Fruit fly (Drosophila melanogaster) whole organism: ENCODE data around the gene CG3184.

Source experiments
- CG8478 ChIP-seq: fragments of >200 bp; optimal IDR thresholded peaks from 2 replicates; lab custom pipeline; 2018; ENCODE audit warnings: inconsistent platforms
- Dll ChIP-seq: fragments of >200 bp; optimal IDR thresholded peaks from 2 replicates; lab custom pipeline; 2017
- EcR ChIP-seq, 2 experiments: fragments of >200 bp; optimal IDR thresholded peaks; 2 replicates each; lab custom pipeline; 2017; ENCODE audit warnings: missing biosample characterization in 2 of 2, missing genetic modification characterization in 2 of 2, missing genetic modification reagents in 2 of 2
- pan ChIP-seq: fragments of >200 bp; optimal IDR thresholded peaks from 2 replicates; lab custom pipeline; 2017
- psq ChIP-seq: fragments of >200 bp; optimal IDR thresholded peaks from 2 replicates; lab custom pipeline; 2017
- usp ChIP-seq: fragments of >200 bp; optimal IDR thresholded peaks from 2 replicates; lab custom pipeline; 2017; ENCODE audit warnings: missing biosample characterization, missing genetic modification characterization, mixed read lengths

The CG3184 gene

dm6 chrX:6681467-6681866 lies 7.1 kb downstream of the CG3184 start, which contains the start of gene Fum2:
Fum2 (plus strand) TSS chrX:6681767.
- TF ChIP-seq usp (GFP tag; lab: Kevin White, UChicago) (no peak), Dll (lab: Kevin White, UChicago) (no peak), EcR (GFP tag; optimal IDR thresholded peaks at IDR 0.05; lab: Kevin White, UChicago) (no peak), CG8478 (lab: Kevin White, UChicago) (no peak), psq (lab: Kevin White, UChicago) (no peak), pan (lab: Kevin White, UChicago) (no peak)

- TF ChIP-seq EcR (GFP tag; optimal IDR thresholded peaks at IDR 0.05; lab: Kevin White, UChicago) = no peak
- no peak for TF ChIP-seq CG8478 (lab: Kevin White, UChicago)
- TF ChIP-seq pan (lab: Kevin White, UChicago) = no peak
- TF ChIP-seq Dll (lab: Kevin White, UChicago) = peak; percentile 16
These were observed 9.1 kb downstream of the CG3184 start for dm6 chrX:6679502-6679810.

- TF ChIP-seq pan (lab: Kevin White, UChicago) (no peak), usp (GFP tag; lab: Kevin White, UChicago) (no peak), EcR (GFP tag; optimal IDR thresholded peaks at IDR 0.05; lab: Kevin White, UChicago) (no peak), CG8478 (lab: Kevin White, UChicago) (no peak), psq (lab: Kevin White, UChicago) (no peak)
These were observed 9.7 kb downstream of the CG3184 start, which contains the start of gene ND-ASHI for dm6 chrX:6678635-6679501. ND-ASHI (minus strand) TSS chrX:6679118.

- TF ChIP-seq Dll (lab: Kevin White, UChicago) (no peak), pan (lab: Kevin White, UChicago) (no peak), usp (GFP tag; lab: Kevin White, UChicago) (no peak), EcR (GFP tag; optimal IDR thresholded peaks at IDR 0.05; lab: Kevin White, UChicago) (no peak), CG8478 (lab: Kevin White, UChicago) (no peak), psq (lab: Kevin White, UChicago) (no peak)
These were observed 10.6 kb downstream of the CG3184 start, which contains the start of gene Fum1 for dm6 chrX:6677826-6678489. Fum1 (plus strand) TSS chrX:6678424.

dm6 chrX:6673637-6674487 lies 14.7 kb downstream of the CG3184 start, which contains the start of the genes CG3198 and Mcm6:
CG3198 (minus strand) TSS chrX:6673973.
Mcm6 (plus strand) TSS chrX:6674387.
- TF ChIP-seq EcR (GFP tag; optimal IDR thresholded peaks at IDR 0.05; lab: Kevin White, UChicago) (no peak), CG8478 (lab: Kevin White, UChicago) (no peak), usp (GFP tag; lab: Kevin White, UChicago) (no peak), Dll (lab: Kevin White, UChicago) (no peak), psq (lab: Kevin White, UChicago) (no peak)

dm6 chrX:6663976-6664375 lies 24.6 kb downstream of the CG3184 start:
- TF ChIP-seq usp (GFP tag; lab: Kevin White, UChicago) = no peak
- TF ChIP-seq EcR (GFP tag; optimal IDR thresholded peaks at IDR 0.05; lab: Kevin White, UChicago) = no peak
- no peak for TF ChIP-seq CG8478 (lab: Kevin White, UChicago)
- no peak for TF ChIP-seq psq (lab: Kevin White, UChicago)
- no peak for TF ChIP-seq Dll (lab: Kevin White, UChicago)

- TF ChIP-seq EcR (GFP tag; optimal IDR thresholded peaks at IDR 0.05; lab: Kevin White, UChicago) = no peak
- no peak for TF ChIP-seq Dll (lab: Kevin White, UChicago)
- TF ChIP-seq pan (lab: Kevin White, UChicago) = no peak
- TF ChIP-seq psq (lab: Kevin White, UChicago) = no peak
- TF ChIP-seq usp (GFP tag; lab: Kevin White, UChicago) = no peak
- no peak for TF ChIP-seq CG8478 (lab: Kevin White, UChicago)
These were observed 25.6 kb downstream of the CG3184 start for dm6 chrX:6662876-6663551.

dm6 chrX:6662378-6662777 lies 26.2 kb downstream of the CG3184 start:
- TF ChIP-seq psq (lab: Kevin White, UChicago) (no peak), EcR (GFP tag; optimal IDR thresholded peaks at IDR 0.05; lab: Kevin White, UChicago) (no peak)

dm6 chrX:6661880-6662279 lies 26.7 kb downstream of the CG3184 start:
- TF ChIP-seq EcR (GFP tag; optimal IDR thresholded peaks at IDR 0.05; lab: Kevin White, UChicago) (no peak), psq (lab: Kevin White, UChicago) (no peak), Dll (lab: Kevin White, UChicago) (no peak), usp (GFP tag; lab: Kevin White, UChicago) (no peak), CG8478 (lab: Kevin White, UChicago) (no peak), pan (lab: Kevin White, UChicago) (no peak)

dm6 chrX:6661392-6661837 lies 27.2 kb downstream of the CG3184 start, which contains the start of the genes CG3224 and Ctr1A:
CG3224 (minus strand) TSS chrX:6661462.
Ctr1A (plus strand) TSS chrX:6661647.
- TF ChIP-seq pan (lab: Kevin White, UChicago) = no peak
- TF ChIP-seq usp (GFP tag; lab: Kevin White, UChicago) = no peak
